Fruit fly (Drosophila melanogaster): Measurements from ENCODE around the gene Ccp84Ab.

Gene Ccp84Ab

DNA sequence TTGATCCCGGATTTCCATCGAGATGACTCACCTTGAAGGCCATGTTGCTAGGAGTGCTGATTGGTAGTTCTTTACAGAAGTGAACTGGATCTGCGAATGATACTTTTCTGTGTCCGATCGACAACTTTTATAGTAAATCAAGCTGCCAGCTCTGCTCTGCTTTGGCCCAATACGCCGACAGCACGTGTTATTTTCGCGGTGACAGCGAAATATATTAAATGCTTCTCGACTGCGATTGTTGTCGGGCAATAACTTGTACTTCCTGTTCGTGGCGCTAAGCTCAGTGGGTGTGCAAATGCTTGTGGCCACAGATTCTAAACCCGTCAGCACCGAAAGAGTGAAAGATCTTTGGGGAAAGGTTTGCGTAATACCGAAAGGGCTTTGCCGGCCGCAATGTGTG is at the start of gene Ccp84Ab:
Ccp84Ab (minus strand) TSS at position 101 of the 400 bp plus-strand sequence.
- no peak for TF ChIP-seq CG34367 (tag; optimal IDR thresholded peaks at IDR 0.05)
- no peak for TF ChIP-seq CG9948 (tag; optimal IDR thresholded peaks at IDR 0.05)
- TF ChIP-seq CG15710 (tag; optimal IDR thresholded peaks at IDR 0.05), result no peak
- TF ChIP-seq fd96Ca (GFP tag; IDR thresholded peaks at IDR 0.05), result no peak
- TF ChIP-seq CG32121 (GFP tag; IDR thresholded peaks at IDR 0.05), result no peak

dm6 chr3R:6751467-6752155 is 48.9 kb upstream of the Ccp84Ab start:
- TF ChIP-seq CG13204 (GFP tag; optimal IDR thresholded peaks at IDR 0.05), result no peak

DNA sequence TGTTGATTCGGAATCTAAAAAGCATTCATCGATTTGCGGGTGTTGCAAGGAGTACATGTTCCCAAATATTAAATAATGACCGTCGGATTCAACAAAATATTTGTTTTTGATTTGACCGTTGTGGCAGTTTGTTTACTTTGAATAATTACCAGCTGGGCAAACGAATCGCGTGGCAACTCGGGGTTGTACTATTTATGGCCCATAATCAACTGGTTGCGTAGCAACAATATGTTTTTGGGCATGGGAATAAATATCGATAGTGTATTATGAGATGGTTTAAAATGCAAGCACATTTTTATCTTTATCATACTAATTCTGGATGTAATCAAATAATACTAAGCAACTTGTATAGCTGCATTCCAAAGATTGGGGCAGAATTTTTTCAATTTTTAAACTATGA is 45.2 kb upstream of the Ccp84Ab start, which contains the start of gene CG34297:
CG34297 (minus strand) TSS at position 101 of the 400 bp plus-strand sequence.
- TF ChIP-seq CG15710 (tag; optimal IDR thresholded peaks at IDR 0.05), result no peak
- no peak for TF ChIP-seq EcR (GFP tag; optimal IDR thresholded peaks at IDR 0.05)
- TF ChIP-seq rn (GFP tag; IDR thresholded peaks at IDR 0.05), result no peak
- TF ChIP-seq gl (tag; optimal IDR thresholded peaks at IDR 0.05), result no peak
- TF ChIP-seq D1 (tag; optimal IDR thresholded peaks at IDR 0.05), result no peak
- no peak for TF ChIP-seq CG8159 (tag; optimal IDR thresholded peaks at IDR 0.05)

- TF ChIP-seq Pif1A (GFP tag; optimal IDR thresholded peaks at IDR 0.05) (no peak), CG4496 (GFP tag; IDR thresholded peaks at IDR 0.05) (no peak), CG12605 (GFP tag; IDR thresholded peaks at IDR 0.05) (no peak), fd96Ca (GFP tag; IDR thresholded peaks at IDR 0.05) (no peak), Snoo (tag; optimal IDR thresholded peaks at IDR 0.05) (no peak), CG13204 (GFP tag; optimal IDR thresholded peaks at IDR 0.05) (no peak), EcR (GFP tag; optimal IDR thresholded peaks at IDR 0.05) (no peak), D1 (tag; optimal IDR thresholded peaks at IDR 0.05) (no peak), Ets98B (GFP tag; IDR thresholded peaks at IDR 0.05) (no peak), CG32121 (GFP tag; IDR thresholded peaks at IDR 0.05) (no peak), gl (tag; optimal IDR thresholded peaks at IDR 0.05) (no peak), CG8159 (tag; optimal IDR thresholded peaks at IDR 0.05) (no peak), CG8301 (tag; optimal IDR thresholded peaks at IDR 0.05) (no peak), CG15710 (tag; optimal IDR thresholded peaks at IDR 0.05) (no peak), rn (GFP tag; IDR thresholded peaks at IDR 0.05) (no peak), CG9948 (tag; optimal IDR thresholded peaks at IDR 0.05) (no peak), Pif1B (GFP tag; optimal IDR thresholded peaks at IDR 0.05) (no peak), CG14655 (GFP tag; optimal IDR thresholded peaks at IDR 0.05) (no peak)
These were observed 43.5 kb upstream of the Ccp84Ab start for dm6 chr3R:6746212-6746611.

DNA sequence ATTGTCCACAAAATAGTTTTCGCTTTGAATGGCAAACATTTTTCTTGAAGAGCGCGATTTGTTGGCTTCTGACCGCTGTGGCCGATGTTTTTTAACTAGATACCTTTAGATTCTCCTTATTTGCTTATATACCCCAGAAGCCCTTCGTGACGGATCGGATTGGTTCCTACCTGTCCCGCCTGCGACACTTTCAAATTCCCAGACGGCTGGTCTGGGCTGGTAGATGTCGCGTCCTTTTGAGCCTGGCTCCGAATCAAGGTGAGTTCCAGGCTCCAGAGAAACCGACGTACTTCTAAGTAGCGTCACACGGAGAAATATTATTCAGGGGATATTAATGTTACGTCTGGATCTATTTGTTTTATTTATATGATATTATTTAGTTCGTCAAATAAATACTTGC is 41.4 kb upstream of the Ccp84Ab start, which contains the start of gene zen2:
zen2 (minus strand) TSS at position 101 of the 400 bp plus-strand sequence.
- TF ChIP-seq CG34367 (tag; optimal IDR thresholded peaks at IDR 0.05) (no peak), CG10348 (GFP tag; IDR thresholded peaks at IDR 0.05) (no peak), CG17806 (tag; optimal IDR thresholded peaks at IDR 0.05) (no peak), Ets98B (GFP tag; IDR thresholded peaks at IDR 0.05) (no peak), fd96Ca (GFP tag; IDR thresholded peaks at IDR 0.05) (no peak), CG8159 (tag; optimal IDR thresholded peaks at IDR 0.05) (no peak), CG14655 (GFP tag; optimal IDR thresholded peaks at IDR 0.05) (no peak), D1 (tag; optimal IDR thresholded peaks at IDR 0.05) (no peak), CG9948 (tag; optimal IDR thresholded peaks at IDR 0.05) (no peak), Pif1B (GFP tag; optimal IDR thresholded peaks at IDR 0.05) (no peak), CG12605 (GFP tag; IDR thresholded peaks at IDR 0.05) (no peak), CG4496 (GFP tag; IDR thresholded peaks at IDR 0.05) (no peak), CG32121 (GFP tag; IDR thresholded peaks at IDR 0.05) (no peak)

DNA sequence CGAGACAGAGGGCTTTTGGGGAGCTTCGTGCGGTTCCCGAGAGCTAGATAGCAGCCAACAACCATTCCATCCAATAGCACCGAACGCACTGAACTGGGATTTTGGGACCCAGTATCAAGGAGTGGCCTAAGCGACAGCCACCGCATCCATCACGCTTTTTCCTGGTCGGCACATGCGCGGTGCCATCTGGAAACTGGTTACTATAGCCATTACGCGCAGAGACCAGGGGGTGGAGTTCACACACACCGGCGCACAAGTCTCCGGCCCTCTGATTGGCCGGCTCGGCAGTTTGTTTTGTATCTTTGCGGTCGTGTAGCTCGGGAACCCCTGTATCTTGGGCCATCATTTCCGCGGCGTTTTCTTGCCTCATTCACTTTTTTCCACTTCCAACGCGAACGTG is 39.3 kb upstream of the Ccp84Ab start, which contains the start of gene pb:
pb (minus strand) TSS at position 81 of the 400 bp plus-strand sequence.
- TF ChIP-seq CG4496 (GFP tag; IDR thresholded peaks at IDR 0.05) (no peak), CG17806 (tag; optimal IDR thresholded peaks at IDR 0.05) (no peak), CG8301 (tag; optimal IDR thresholded peaks at IDR 0.05) (no peak), Snoo (tag; optimal IDR thresholded peaks at IDR 0.05) (no peak), Ets98B (GFP tag; IDR thresholded peaks at IDR 0.05) (no peak), rn (GFP tag; IDR thresholded peaks at IDR 0.05) (no peak), CG13204 (GFP tag; optimal IDR thresholded peaks at IDR 0.05) (no peak), CG10348 (GFP tag; IDR thresholded peaks at IDR 0.05) (no peak), fd96Ca (GFP tag; IDR thresholded peaks at IDR 0.05) (peak; percentile 51; the same call in 2 of the 3 replicates), CG34367 (tag; optimal IDR thresholded peaks at IDR 0.05) (no peak), gl (tag; optimal IDR thresholded peaks at IDR 0.05) (no peak), CG32121 (GFP tag; IDR thresholded peaks at IDR 0.05) (peak; percentile 58)

DNA sequence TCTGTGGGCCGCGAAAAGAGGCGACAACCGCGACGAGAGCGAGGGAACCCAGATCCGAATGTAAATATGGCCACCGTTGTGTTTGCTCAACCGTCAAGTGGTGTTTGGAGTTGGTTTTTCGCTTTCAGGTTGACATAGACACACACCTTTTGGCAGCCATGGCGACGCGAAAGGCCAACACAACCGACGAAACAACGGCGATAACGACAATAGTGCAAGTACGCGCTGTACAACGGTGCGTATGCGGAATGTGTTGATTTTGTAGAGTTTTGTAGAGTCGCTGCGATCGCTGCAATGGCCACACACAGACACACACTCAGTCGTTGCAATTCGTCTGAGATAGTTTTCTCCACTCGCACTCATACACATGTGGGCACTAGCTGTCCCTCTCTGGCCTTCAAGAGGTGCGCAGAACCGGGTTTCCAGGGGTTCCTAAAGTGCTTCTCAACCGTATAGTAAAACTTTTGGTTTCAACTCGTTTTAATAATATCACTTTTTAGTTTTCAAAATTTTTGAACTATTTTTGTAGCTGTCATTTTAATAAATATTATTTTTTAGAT is 38.8 kb upstream of the Ccp84Ab start:
- TF ChIP-seq CG15710 (tag; optimal IDR thresholded peaks at IDR 0.05) (no peak), CG9948 (tag; optimal IDR thresholded peaks at IDR 0.05) (no peak), CG8301 (tag; optimal IDR thresholded peaks at IDR 0.05) (no peak), CG14655 (GFP tag; optimal IDR thresholded peaks at IDR 0.05) (no peak), Pif1A (GFP tag; optimal IDR thresholded peaks at IDR 0.05) (no peak), EcR (GFP tag; optimal IDR thresholded peaks at IDR 0.05) (no peak), rn (GFP tag; IDR thresholded peaks at IDR 0.05) (no peak), fd96Ca (GFP tag; IDR thresholded peaks at IDR 0.05) (0 out of 3 replicates have a peak, but pooled peaks have one; percentile 53)
